Worm (Caenorhabditis elegans): ENCODE data around the gene brd-1.
A peak's percentile ranks its signal among the peaks of the same experiment; 100 is the strongest.

Gene brd-1

DNA sequence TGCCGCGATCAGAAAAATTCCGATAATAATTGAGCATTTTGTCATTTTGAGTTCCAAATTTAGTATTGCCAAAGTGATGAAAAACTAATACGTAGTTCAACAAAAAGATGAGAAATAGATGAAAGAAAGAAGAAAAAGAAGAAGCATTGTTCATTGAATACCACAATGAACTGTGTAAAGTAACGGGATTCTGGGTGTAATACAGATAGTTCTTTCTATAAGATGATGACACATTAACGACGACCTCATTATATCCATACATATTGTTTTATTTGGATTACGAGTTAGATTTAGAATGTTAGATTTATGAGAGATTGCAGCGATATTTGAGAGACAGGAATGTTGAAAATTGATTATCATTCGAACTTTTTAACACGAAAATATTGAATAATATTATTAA lies 2.3 kb upstream of the brd-1 start, which contains the start of gene K04C2.5:
K04C2.5 (minus strand) TSS at position 101 of the 400 bp plus-strand sequence.
- TF ChIP-seq ztf-4 (tag; optimal IDR thresholded peaks at IDR 0.05) (no peak), blmp-1 (tag; optimal IDR thresholded peaks at IDR 0.05; ENCODE audit: insufficient read depth) (no peak), lsy-2 (tag; optimal IDR thresholded peaks at IDR 0.05) (no peak), fos-1 (tag; optimal IDR thresholded peaks at IDR 0.05) (no peak)

ce11 chrIII:6888497-6888896 lies 807 bp downstream of the brd-1 start:
- TF ChIP-seq lsy-2 (tag; optimal IDR thresholded peaks at IDR 0.05) (peak in 1 of 2 experiments; percentile 46), crh-2 (tag; optimal IDR thresholded peaks at IDR 0.05) (peak; percentile 40), sma-9 (GFP tag; optimal IDR thresholded peaks at IDR 0.05) (peak; percentile 32), sma-9 (tag; optimal IDR thresholded peaks at IDR 0.05) (no peak), nhr-21 (tag; optimal IDR thresholded peaks at IDR 0.05) (peak; percentile 49), sma-3 (GFP tag; optimal IDR thresholded peaks at IDR 0.05) (peak; percentile 25), ceh-82 (tag; optimal IDR thresholded peaks at IDR 0.05) (no peak), nhr-6 (tag; optimal IDR thresholded peaks at IDR 0.05) (no peak), C34F6.9 (tag; optimal IDR thresholded peaks at IDR 0.05) (peak; percentile 4), unc-55 (GFP tag; optimal IDR thresholded peaks at IDR 0.05) (peak; percentile 21), lin-13 (GFP tag; optimal IDR thresholded peaks at IDR 0.05) (peak; percentile 26), zag-1 (tag; optimal IDR thresholded peaks at IDR 0.05) (no peak), elt-1 (tag; optimal IDR thresholded peaks at IDR 0.05) (no peak), mdl-1 (tag; optimal IDR thresholded peaks at IDR 0.05) (no peak)

ce11 chrIII:6887574-6887973 lies 1.7 kb downstream of the brd-1 start:
- peak; percentile 50 for TF ChIP-seq lin-11 (tag; optimal IDR thresholded peaks at IDR 0.05)
- TF ChIP-seq nhr-21 (tag; optimal IDR thresholded peaks at IDR 0.05) = peak; percentile 2
- TF ChIP-seq lsy-2 (tag; optimal IDR thresholded peaks at IDR 0.05) = peak; percentile 56 to 74
- TF ChIP-seq nhr-6 (tag; optimal IDR thresholded peaks at IDR 0.05) = no peak
- TF ChIP-seq skn-1 (tag; optimal IDR thresholded peaks at IDR 0.05) = no peak
- no peak for TF ChIP-seq ceh-82 (tag; optimal IDR thresholded peaks at IDR 0.05)
- TF ChIP-seq Y55F3AM.14 (GFP tag; optimal IDR thresholded peaks at IDR 0.05) = no peak
- no peak for TF ChIP-seq ama-1 (optimal IDR thresholded peaks at IDR 0.05)
- TF ChIP-seq gmeb-1 (tag; optimal IDR thresholded peaks at IDR 0.05) = peak; percentile 61
- TF ChIP-seq nhr-12 (tag; optimal IDR thresholded peaks at IDR 0.05) = no peak
- TF ChIP-seq alr-1 (tag; optimal IDR thresholded peaks at IDR 0.05) = no peak
- no peak for TF ChIP-seq ztf-1 (GFP tag; conservative IDR thresholded peaks at IDR 0.05)
- no peak for TF ChIP-seq R02D3.7 (tag; optimal IDR thresholded peaks at IDR 0.05)
- no peak for TF ChIP-seq blmp-1 (tag; optimal IDR thresholded peaks at IDR 0.05; ENCODE audit: insufficient read depth)
- TF ChIP-seq sem-4 (tag; optimal IDR thresholded peaks at IDR 0.05) = no peak
- TF ChIP-seq nhr-77 (tag; optimal IDR thresholded peaks at IDR 0.05) = no peak
- TF ChIP-seq mdl-1 (tag; optimal IDR thresholded peaks at IDR 0.05) = peak in 1 of 2 experiments; percentile 48
- TF ChIP-seq ceh-16 (tag; optimal IDR thresholded peaks at IDR 0.05) = no peak
- TF ChIP-seq ZK546.5 (tag; optimal IDR thresholded peaks at IDR 0.05) = no peak
- peak; percentile 40 for TF ChIP-seq ztf-4 (tag; optimal IDR thresholded peaks at IDR 0.05)
- no peak for TF ChIP-seq elt-1 (tag; optimal IDR thresholded peaks at IDR 0.05)
- TF ChIP-seq elt-3 (tag; optimal IDR thresholded peaks at IDR 0.05) = no peak
- TF ChIP-seq aly-2 (tag; optimal IDR thresholded peaks at IDR 0.05) = no peak
- TF ChIP-seq nhr-25 (tag; optimal IDR thresholded peaks at IDR 0.05) = no peak
- no peak for TF ChIP-seq ztf-11 (tag; optimal IDR thresholded peaks at IDR 0.05)
- no peak for TF ChIP-seq nhr-237 (tag; optimal IDR thresholded peaks at IDR 0.05)
- TF ChIP-seq unc-55 (GFP tag; optimal IDR thresholded peaks at IDR 0.05) = peak; percentile 73
- peak; percentile 68 for TF ChIP-seq crh-2 (tag; optimal IDR thresholded peaks at IDR 0.05)
- peak; percentile 42 for TF ChIP-seq F13H6.1 (tag; optimal IDR thresholded peaks at IDR 0.05)
- no peak for TF ChIP-seq peb-1 (tag; optimal IDR thresholded peaks at IDR 0.05)
- no peak for TF ChIP-seq nhr-10 (tag; optimal IDR thresholded peaks at IDR 0.05)
- peak; percentile 38 for TF ChIP-seq fos-1 (tag; optimal IDR thresholded peaks at IDR 0.05)
- TF ChIP-seq unc-39 (tag; optimal IDR thresholded peaks at IDR 0.05) = no peak
- peak; percentile 93 for TF ChIP-seq nhr-129 (tag; optimal IDR thresholded peaks at IDR 0.05)
- TF ChIP-seq mab-5 (tag; optimal IDR thresholded peaks at IDR 0.05) = no peak
- TF ChIP-seq lin-39 (tag; optimal IDR thresholded peaks at IDR 0.05) = no peak
- TF ChIP-seq egl-27 (tag; optimal IDR thresholded peaks at IDR 0.05) = peak; percentile 37
- TF ChIP-seq sma-9 (GFP tag; optimal IDR thresholded peaks at IDR 0.05) = peak; percentile 76
- no peak for TF ChIP-seq sma-9 (tag; optimal IDR thresholded peaks at IDR 0.05)
- no peak for TF ChIP-seq mbf-1 (tag; optimal IDR thresholded peaks at IDR 0.05)
- no peak for TF ChIP-seq snpc-4 (tag; optimal IDR thresholded peaks at IDR 0.05)
- TF ChIP-seq zag-1 (tag; optimal IDR thresholded peaks at IDR 0.05) = peak; percentile 7
- peak; percentile 65 for TF ChIP-seq C34F6.9 (tag; optimal IDR thresholded peaks at IDR 0.05)
- no peak for TF ChIP-seq nhr-23 (tag; optimal IDR thresholded peaks at IDR 0.05)
- TF ChIP-seq lin-13 (GFP tag; optimal IDR thresholded peaks at IDR 0.05) = peak; percentile 52
- no peak for TF ChIP-seq unc-62 (GFP tag; optimal IDR thresholded peaks at IDR 0.05)
- peak; percentile 19 for TF ChIP-seq nhr-11 (tag; optimal IDR thresholded peaks at IDR 0.05)
- TF ChIP-seq dmd-4 (tag; optimal IDR thresholded peaks at IDR 0.05) = no peak
- TF ChIP-seq sma-3 (GFP tag; optimal IDR thresholded peaks at IDR 0.05) = no peak
